Worm (Caenorhabditis elegans): ENCODE results near the gene asm-1.

asm-1 gene

ce11 chrII:6943299-6944051 lies 33.6 kb downstream of the asm-1 start (continued):
- TF ChIP-seq F22D6.2 (tag; optimal IDR thresholded peaks at IDR 0.05) (no peak), ceh-27 (GFP tag; optimal IDR thresholded peaks at IDR 0.05) (peak; percentile 48), nhr-120 (GFP tag; IDR thresholded peaks at IDR 0.05) (no peak), mcd-1 (GFP tag; IDR thresholded peaks at IDR 0.05) (no peak; the same call in 1 of the 2 replicates), ceh-100 (GFP tag; IDR thresholded peaks at IDR 0.05) (no peak), ztf-26 (tag; optimal IDR thresholded peaks at IDR 0.05) (no peak), ceh-58 (GFP tag; IDR thresholded peaks at IDR 0.05) (no peak), ets-4 (GFP tag; optimal IDR thresholded peaks at IDR 0.05) (peak; percentile 2), sdz-38 (tag; optimal IDR thresholded peaks at IDR 0.05) (no peak)

ce11 chrII:6951250-6951806 lies 41.5 kb downstream of the asm-1 start, which contains the start of the genes malt-1 and ceh-38:
Gene malt-1 (minus strand): TSS chrII:6951300.
Gene ceh-38 (plus strand): TSS chrII:6951526.
- TF ChIP-seq snpc-3.4 (tag; optimal IDR thresholded peaks at IDR 0.05) (no peak), F57A8.1 (GFP tag; optimal IDR thresholded peaks at IDR 0.05) (no peak), tbp1 (GFP tag; optimal IDR thresholded peaks at IDR 0.05) (peak; percentile 65), atf-7 (tag; optimal IDR thresholded peaks at IDR 0.05) (peak; percentile 79), F33H1.4 (GFP tag; IDR thresholded peaks at IDR 0.05) (peak; percentile 90), rcor-1 (GFP tag; IDR thresholded peaks at IDR 0.05) (peak; percentile 50; the same call in 1 of the 2 replicates), madf-8 (GFP tag; conservative IDR thresholded peaks at IDR 0.05) (no peak), attf-5 (GFP tag; optimal IDR thresholded peaks at IDR 0.05) (peak; percentile 98), F23B12.7 (tag; optimal IDR thresholded peaks at IDR 0.05; ENCODE audit: insufficient read depth) (peak; percentile 74), dpl-1 (GFP tag; optimal IDR thresholded peaks at IDR 0.05) (peak; percentile 20), ekl-4 (GFP tag; IDR thresholded peaks at IDR 0.05) (peak; percentile 81), ZK185.1 (tag; optimal IDR thresholded peaks at IDR 0.05; ENCODE audit: poor library complexity, severe bottlenecking) (peak; percentile 91), gei-17 (GFP tag; optimal IDR thresholded peaks at IDR 0.05) (peak; percentile 71), nhr-80 (tag; optimal IDR thresholded peaks at IDR 0.05) (peak; percentile 90), snpc-1.3 (tag; optimal IDR thresholded peaks at IDR 0.05; ENCODE audit: insufficient read depth) (peak; percentile 5), ztf-3 (GFP tag; optimal IDR thresholded peaks at IDR 0.05) (no peak), tlf-1 (GFP tag; optimal IDR thresholded peaks at IDR 0.05) (peak; percentile 76), lin-54 (GFP tag; optimal IDR thresholded peaks at IDR 0.05) (peak; percentile 69), snpc-4 (GFP tag; optimal IDR thresholded peaks at IDR 0.05) (peak; percentile 5), snpc-4 (tag; optimal IDR thresholded peaks at IDR 0.05) (peak; percentile 81 to 89 (median 86)), lin-40 (tag; optimal IDR thresholded peaks at IDR 0.05) (peak; percentile 92), nfyb-1 (GFP tag; IDR thresholded peaks at IDR 0.05) (peak; percentile 89), Y67H2A.10 (GFP tag; conservative IDR thresholded peaks at IDR 0.05) (peak; percentile 63; the same call in 1 of the 2 replicates), nhr-27 (tag; optimal IDR thresholded peaks at IDR 0.05) (no peak), unc-62 (GFP tag; optimal IDR thresholded peaks at IDR 0.05) (peak; percentile 86), fkh-3 (tag; optimal IDR thresholded peaks at IDR 0.05) (no peak), Y53G8AR.9 (GFP tag; conservative IDR thresholded peaks at IDR 0.05) (no peak), ztf-18 (tag; optimal IDR thresholded peaks at IDR 0.05) (peak; percentile 50), lin-35 (GFP tag; optimal IDR thresholded peaks at IDR 0.05) (peak in 1 of 3 experiments; percentile 63), ceh-100 (GFP tag; IDR thresholded peaks at IDR 0.05) (peak; percentile 55; the same call in 1 of the 2 replicates), mcd-1 (GFP tag; IDR thresholded peaks at IDR 0.05) (peak; percentile 75), pbrm-1 (GFP tag; IDR thresholded peaks at IDR 0.05) (peak; percentile 84), zfh-2 (GFP tag; conservative IDR thresholded peaks at IDR 0.05) (peak; percentile 66; the same call in 1 of the 2 replicates), K12H6.12 (tag; optimal IDR thresholded peaks at IDR 0.05) (peak; percentile 94), akir-1 (GFP tag; optimal IDR thresholded peaks at IDR 0.05) (peak; percentile 17), Y79H2A.3 (GFP tag; conservative IDR thresholded peaks at IDR 0.05) (no peak), dox-1 (GFP tag; IDR thresholded peaks at IDR 0.05) (peak; percentile 83), him-1 (tag; optimal IDR thresholded peaks at IDR 0.05) (no peak)

All from whole organism, young adult.